Worm (Caenorhabditis elegans): ENCODE data around the gene T20F7.1.

The T20F7.1 gene

DNA sequence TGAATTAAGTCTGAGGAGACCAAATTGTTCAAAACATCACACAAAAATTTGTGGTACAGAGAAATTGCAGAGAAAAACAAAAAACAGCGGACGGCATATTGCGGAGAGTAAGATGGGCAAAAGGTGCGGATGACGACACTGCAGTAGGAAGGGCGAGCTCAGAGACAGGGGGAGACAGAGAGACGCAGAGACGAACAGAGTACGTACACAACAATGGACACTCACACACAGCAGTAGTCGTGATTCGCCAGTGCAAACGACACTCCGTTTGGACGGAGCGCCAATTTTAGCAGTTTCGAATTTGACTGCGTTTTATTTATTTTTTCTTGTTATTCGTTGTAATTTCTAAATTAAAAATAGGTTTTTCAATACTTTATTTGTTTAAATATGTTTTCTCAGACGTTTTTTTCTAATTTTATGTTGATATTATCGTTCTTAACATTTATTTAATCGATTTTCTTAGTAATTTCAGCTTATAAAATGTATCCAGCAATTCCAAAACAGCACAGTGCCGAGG, at the start of gene T20F7.1:
Gene T20F7.1 (plus strand): TSS at position 467 of the 517 bp plus-strand sequence.
- TF ChIP-seq blmp-1 (tag; optimal IDR thresholded peaks at IDR 0.05) (peak; percentile 30), Y116A8C.19 (tag; optimal IDR thresholded peaks at IDR 0.05; ENCODE audit: borderline replicate concordance) (no peak), elt-3 (tag; optimal IDR thresholded peaks at IDR 0.05) (peak in 2 of 6 experiments; percentile 40 to 53), efl-1 (optimal IDR thresholded peaks at IDR 0.05) (peak; percentile 50 to 61), efl-1 (GFP tag; optimal IDR thresholded peaks at IDR 0.05 in 1 of 2) (peak; percentile 30 to 94), nhr-71 (tag; optimal IDR thresholded peaks at IDR 0.05) (peak; percentile 90), ceh-90 (tag; optimal IDR thresholded peaks at IDR 0.05) (no peak), ceh-63 (GFP tag; optimal IDR thresholded peaks at IDR 0.05) (no peak), egl-27 (tag; optimal IDR thresholded peaks at IDR 0.05) (peak in 1 of 2 experiments; percentile 24), alr-1 (tag; optimal IDR thresholded peaks at IDR 0.05; ENCODE audit: borderline replicate concordance) (no peak), aly-2 (tag; optimal IDR thresholded peaks at IDR 0.05) (no peak), pax-3 (tag; optimal IDR thresholded peaks at IDR 0.05) (no peak), nhr-19 (GFP tag; conservative IDR thresholded peaks at IDR 0.05) (peak; percentile 88), aha-1 (tag; optimal IDR thresholded peaks at IDR 0.05) (no peak), dpl-1 (GFP tag; optimal IDR thresholded peaks at IDR 0.05) (peak; percentile 6 to 54 (median 49)), unc-86 (tag; optimal IDR thresholded peaks at IDR 0.05) (peak; percentile 56), nhr-28 (tag; optimal IDR thresholded peaks at IDR 0.05) (no peak), hlh-4 (tag; optimal IDR thresholded peaks at IDR 0.05) (no peak), lir-3 (tag; optimal IDR thresholded peaks at IDR 0.05; ENCODE audit: poor library complexity) (no peak), zip-4 (GFP tag; optimal IDR thresholded peaks at IDR 0.05) (no peak), C04F5.9 (tag; optimal IDR thresholded peaks at IDR 0.05) (no peak), ceh-8 (GFP tag; optimal IDR thresholded peaks at IDR 0.05) (no peak), ces-1 (GFP tag; optimal IDR thresholded peaks at IDR 0.05) (no peak), mef-2 (tag; optimal IDR thresholded peaks at IDR 0.05) (no peak), nhr-77 (tag; optimal IDR thresholded peaks at IDR 0.05) (no peak), xbp-1 (tag; optimal IDR thresholded peaks at IDR 0.05) (peak; percentile 60), hlh-17 (GFP tag; optimal IDR thresholded peaks at IDR 0.05; ENCODE audit: borderline replicate concordance) (no peak), mep-1 (tag; optimal IDR thresholded peaks at IDR 0.05) (peak; percentile 53), hpl-2 (GFP tag; optimal IDR thresholded peaks at IDR 0.05) (no peak), dsc-1 (tag; optimal IDR thresholded peaks at IDR 0.05) (peak; percentile 53), vab-15 (tag; optimal IDR thresholded peaks at IDR 0.05) (no peak), lin-15B (tag; optimal IDR thresholded peaks at IDR 0.05) (peak; percentile 2), sup-37 (GFP tag; optimal IDR thresholded peaks at IDR 0.05) (no peak), pag-3 (tag; optimal IDR thresholded peaks at IDR 0.05; ENCODE audit: borderline replicate concordance, insufficient read depth) (peak; percentile 74), unc-30 (tag; optimal IDR thresholded peaks at IDR 0.05) (no peak), lin-39 (tag; optimal IDR thresholded peaks at IDR 0.05) (peak; percentile 16), swsn-7 (tag; optimal IDR thresholded peaks at IDR 0.05) (peak; percentile 79), ets-5 (GFP tag; IDR thresholded peaks at IDR 0.05) (no peak), ztf-4 (tag; optimal IDR thresholded peaks at IDR 0.05) (peak; percentile 4), nhr-237 (tag; optimal IDR thresholded peaks at IDR 0.05) (no peak), C34B4.2 (tag; optimal IDR thresholded peaks at IDR 0.05) (no peak), isw-1 (GFP tag; IDR thresholded peaks at IDR 0.05) (peak; percentile 37), unc-62 (GFP tag; optimal IDR thresholded peaks at IDR 0.05) (no peak), fkh-8 (tag; optimal IDR thresholded peaks at IDR 0.05) (peak; percentile 68), snu-23 (GFP tag; optimal IDR thresholded peaks at IDR 0.05) (peak; percentile 90), nhr-47 (tag; optimal IDR thresholded peaks at IDR 0.05) (peak; percentile 81), lsy-2 (tag; optimal IDR thresholded peaks at IDR 0.05) (peak; percentile 55 to 77), mdl-1 (tag; optimal IDR thresholded peaks at IDR 0.05) (peak in 1 of 2 experiments; percentile 70), nhr-11 (tag; optimal IDR thresholded peaks at IDR 0.05) (no peak), zag-1 (tag; optimal IDR thresholded peaks at IDR 0.05) (no peak), lin-13 (GFP tag; optimal IDR thresholded peaks at IDR 0.05) (peak; percentile 9), nhr-84 (tag; optimal IDR thresholded peaks at IDR 0.05) (no peak)
